Worm (Caenorhabditis elegans): ENCODE results near the gene picd-1.

Gene picd-1

ce11 chrV:150059-150458, 45.4 kb downstream of the picd-1 start:
- no peak for TF ChIP-seq sma-3 (GFP tag; optimal IDR thresholded peaks at IDR 0.05)
- no peak for TF ChIP-seq ceh-82 (tag; optimal IDR thresholded peaks at IDR 0.05)
- TF ChIP-seq nhr-23 (tag; optimal IDR thresholded peaks at IDR 0.05), result no peak
- TF ChIP-seq ztf-4 (tag; optimal IDR thresholded peaks at IDR 0.05), result no peak
- TF ChIP-seq nhr-25 (tag; optimal IDR thresholded peaks at IDR 0.05), result no peak
- no peak for TF ChIP-seq peb-1 (tag; optimal IDR thresholded peaks at IDR 0.05)
- no peak for TF ChIP-seq unc-62 (GFP tag; optimal IDR thresholded peaks at IDR 0.05)
- TF ChIP-seq sma-9 (GFP tag; optimal IDR thresholded peaks at IDR 0.05), result no peak
- no peak for TF ChIP-seq sma-9 (tag; optimal IDR thresholded peaks at IDR 0.05)
- no peak for TF ChIP-seq nhr-77 (tag; optimal IDR thresholded peaks at IDR 0.05)
- TF ChIP-seq C34F6.9 (tag; optimal IDR thresholded peaks at IDR 0.05), result no peak
- no peak for TF ChIP-seq egl-27 (tag; optimal IDR thresholded peaks at IDR 0.05)
- no peak for TF ChIP-seq mab-5 (tag; optimal IDR thresholded peaks at IDR 0.05)
- TF ChIP-seq nhr-12 (tag; optimal IDR thresholded peaks at IDR 0.05), result no peak
- no peak for TF ChIP-seq ceh-16 (tag; optimal IDR thresholded peaks at IDR 0.05)
- TF ChIP-seq zag-1 (tag; optimal IDR thresholded peaks at IDR 0.05), result no peak

ce11 chrV:151310-151709, 46.7 kb downstream of the picd-1 start, which contains the start of gene W03F9.4:
TSS of gene W03F9.4 (minus strand) at chrV:151388.
- peak; percentile 57 for TF ChIP-seq fos-1 (tag; optimal IDR thresholded peaks at IDR 0.05)
- TF ChIP-seq nhr-11 (tag; optimal IDR thresholded peaks at IDR 0.05), result no peak
- no peak for TF ChIP-seq sma-9 (GFP tag; optimal IDR thresholded peaks at IDR 0.05)
- no peak for TF ChIP-seq sma-9 (tag; optimal IDR thresholded peaks at IDR 0.05)
- no peak for TF ChIP-seq elt-3 (tag; optimal IDR thresholded peaks at IDR 0.05)
- TF ChIP-seq gmeb-1 (tag; optimal IDR thresholded peaks at IDR 0.05), result no peak
- TF ChIP-seq blmp-1 (tag; optimal IDR thresholded peaks at IDR 0.05; ENCODE audit: insufficient read depth), result peak; percentile 41
- no peak for TF ChIP-seq elt-1 (tag; optimal IDR thresholded peaks at IDR 0.05)
- no peak for TF ChIP-seq nhr-25 (tag; optimal IDR thresholded peaks at IDR 0.05)
- TF ChIP-seq aly-2 (tag; optimal IDR thresholded peaks at IDR 0.05), result no peak

ce11 chrV:152156-152555, 47.5 kb downstream of the picd-1 start:
- TF ChIP-seq mbf-1 (tag; optimal IDR thresholded peaks at IDR 0.05) (no peak), lin-39 (tag; optimal IDR thresholded peaks at IDR 0.05) (no peak), nhr-237 (tag; optimal IDR thresholded peaks at IDR 0.05) (no peak)

- TF ChIP-seq fos-1 (tag; optimal IDR thresholded peaks at IDR 0.05), result no peak
- TF ChIP-seq ceh-16 (tag; optimal IDR thresholded peaks at IDR 0.05), result no peak
- no peak for TF ChIP-seq aly-2 (tag; optimal IDR thresholded peaks at IDR 0.05)
Measured at ce11 chrV:153867-154266, 49.2 kb downstream of the picd-1 start.

ce11 chrV:155215-155614, 50.6 kb downstream of the picd-1 start:
- TF ChIP-seq nhr-11 (tag; optimal IDR thresholded peaks at IDR 0.05) (no peak), mab-5 (tag; optimal IDR thresholded peaks at IDR 0.05) (no peak), nhr-6 (tag; optimal IDR thresholded peaks at IDR 0.05) (no peak), fos-1 (tag; optimal IDR thresholded peaks at IDR 0.05) (peak; percentile 73), blmp-1 (tag; optimal IDR thresholded peaks at IDR 0.05; ENCODE audit: insufficient read depth) (peak; percentile 19), dmd-4 (tag; optimal IDR thresholded peaks at IDR 0.05) (no peak), mbf-1 (tag; optimal IDR thresholded peaks at IDR 0.05) (no peak), skn-1 (tag; optimal IDR thresholded peaks at IDR 0.05) (no peak), C34F6.9 (tag; optimal IDR thresholded peaks at IDR 0.05) (no peak), alr-1 (tag; optimal IDR thresholded peaks at IDR 0.05) (no peak), elt-1 (tag; optimal IDR thresholded peaks at IDR 0.05) (no peak), lin-39 (tag; optimal IDR thresholded peaks at IDR 0.05) (no peak), nhr-10 (tag; optimal IDR thresholded peaks at IDR 0.05) (no peak), nhr-23 (tag; optimal IDR thresholded peaks at IDR 0.05) (no peak), lsy-2 (tag; optimal IDR thresholded peaks at IDR 0.05) (no peak), gmeb-1 (tag; optimal IDR thresholded peaks at IDR 0.05) (peak; percentile 44), nhr-77 (tag; optimal IDR thresholded peaks at IDR 0.05) (no peak), sma-3 (GFP tag; optimal IDR thresholded peaks at IDR 0.05) (no peak), nhr-25 (tag; optimal IDR thresholded peaks at IDR 0.05) (peak; percentile 25), ztf-1 (GFP tag; conservative IDR thresholded peaks at IDR 0.05) (no peak), nhr-12 (tag; optimal IDR thresholded peaks at IDR 0.05) (no peak), F13H6.1 (tag; optimal IDR thresholded peaks at IDR 0.05) (peak; percentile 61), nhr-21 (tag; optimal IDR thresholded peaks at IDR 0.05) (peak; percentile 49), ztf-4 (tag; optimal IDR thresholded peaks at IDR 0.05) (no peak), ceh-82 (tag; optimal IDR thresholded peaks at IDR 0.05) (no peak), sma-9 (GFP tag; optimal IDR thresholded peaks at IDR 0.05) (peak; percentile 84), sma-9 (tag; optimal IDR thresholded peaks at IDR 0.05) (no peak), R02D3.7 (tag; optimal IDR thresholded peaks at IDR 0.05) (no peak), ceh-16 (tag; optimal IDR thresholded peaks at IDR 0.05) (no peak), lin-13 (GFP tag; optimal IDR thresholded peaks at IDR 0.05) (no peak), unc-55 (GFP tag; optimal IDR thresholded peaks at IDR 0.05) (no peak), Y55F3AM.14 (GFP tag; optimal IDR thresholded peaks at IDR 0.05) (no peak), mdl-1 (tag; optimal IDR thresholded peaks at IDR 0.05) (peak; percentile 82 to 91), unc-62 (GFP tag; optimal IDR thresholded peaks at IDR 0.05) (no peak), elt-3 (tag; optimal IDR thresholded peaks at IDR 0.05) (no peak), aly-2 (tag; optimal IDR thresholded peaks at IDR 0.05) (no peak), unc-39 (tag; optimal IDR thresholded peaks at IDR 0.05) (no peak), egl-27 (tag; optimal IDR thresholded peaks at IDR 0.05) (no peak), crh-2 (tag; optimal IDR thresholded peaks at IDR 0.05) (peak; percentile 44), snpc-4 (tag; optimal IDR thresholded peaks at IDR 0.05) (no peak)

Data from whole organism, L2 larva.